Worm (Caenorhabditis elegans) whole organism, L1 larva: ENCODE measurements around the gene Y6G8.15.

Experiments used
- C16A3.4 ChIP-seq: fragments of 150-350 bp; optimal IDR thresholded peaks from 2 replicates; lab custom pipeline; 2014; ENCODE audit warnings: missing biosample characterization, missing genetic modification characterization
- F16B12.6 ChIP-seq: fragments of 150-350 bp; optimal IDR thresholded peaks from 2 replicates; lab custom pipeline; 2014; ENCODE audit warnings: missing biosample characterization, missing genetic modification characterization
- alr-1 ChIP-seq: fragments of 200-800 bp; sonication (Bioruptor generic); optimal IDR thresholded peaks from 2 replicates; lab custom pipeline; 2018; ENCODE audit warnings: borderline replicate concordance, mild to moderate bottlenecking, missing genetic modification characterization, missing compliant biosample characterization
- aly-2 ChIP-seq: fragments of 150-350 bp; optimal IDR thresholded peaks from 2 replicates; lab custom pipeline; 2014; ENCODE audit warnings: missing biosample characterization, missing genetic modification characterization
- ama-1 ChIP-seq: fragments of 150-350 bp; optimal IDR thresholded peaks from 2 replicates; lab custom pipeline; 2014
- ceh-82 ChIP-seq, 3 experiments: fragments of 150-350 bp in 1 of 3; sonication (generic microtip) in 2 of 3; optimal IDR thresholded peaks; 2 replicates each; lab custom pipeline; 2014 to 2017; ENCODE audit warnings: missing biosample characterization in 3 of 3, missing genetic modification characterization in 3 of 3
- ceh-88 ChIP-seq: fragments of 200-800 bp; sonication (Bioruptor generic); IDR thresholded peaks from 2 replicates; pipeline ENCODE4 v1.3.6; 2022; ENCODE audit warnings: missing genetic modification characterization, missing compliant biosample characterization
- ceh-90 ChIP-seq: sonication (generic microtip); optimal IDR thresholded peaks from 2 replicates; lab custom pipeline; 2016; ENCODE audit warnings: missing genetic modification characterization, missing compliant biosample characterization
- ces-1 ChIP-seq: fragments of 150-350 bp; optimal IDR thresholded peaks from 2 replicates; lab custom pipeline; 2014; ENCODE audit warnings: missing biosample characterization, missing genetic modification reagents, missing genetic modification characterization
- egl-27 ChIP-seq, 2 experiments: fragments of 150-350 bp in 1 of 2; sonication (generic microtip); optimal IDR thresholded peaks; 3 replicates each; lab custom pipeline; 2017 to 2018; ENCODE audit warnings: missing biosample characterization in 2 of 2, missing genetic modification characterization in 2 of 2, missing genetic modification reagents in 2 of 2
- elt-2 ChIP-seq: sonication (generic microtip); optimal IDR thresholded peaks from 2 replicates; lab custom pipeline; 2016; ENCODE audit warnings: missing genetic modification characterization, mild to moderate bottlenecking, inconsistent platforms, missing compliant biosample characterization, missing genetic modification reagents
- elt-3 ChIP-seq, 6 experiments: fragments of 150-350 bp in 1 of 6; sonication (generic microtip); optimal IDR thresholded peaks; 2 replicates each; lab custom pipeline; 2017 to 2018; ENCODE audit warnings: missing biosample characterization in 6 of 6, missing genetic modification characterization in 6 of 6, inconsistent platforms in 1 of 6
- ets-5 ChIP-seq: fragments of 200-800 bp; sonication (Bioruptor generic); IDR thresholded peaks from 2 replicates; pipeline ENCODE4 v1.3.6; 2022; ENCODE audit warnings: missing genetic modification characterization, missing compliant biosample characterization
- fkh-10 ChIP-seq: sonication (generic microtip); optimal IDR thresholded peaks from 2 replicates; lab custom pipeline; 2017; ENCODE audit warnings: missing biosample characterization, missing genetic modification reagents, missing genetic modification characterization
- fkh-4 ChIP-seq: sonication (generic microtip); optimal IDR thresholded peaks from 2 replicates; lab custom pipeline; 2016; ENCODE audit warnings: missing compliant biosample characterization, missing genetic modification characterization, borderline replicate concordance
- fkh-8 ChIP-seq: sonication (generic microtip); optimal IDR thresholded peaks from 2 replicates; lab custom pipeline; 2016; ENCODE audit warnings: mild to moderate bottlenecking, missing genetic modification characterization, missing compliant biosample characterization
- grh-1 ChIP-seq: fragments of 200-800 bp; sonication (Bioruptor generic); IDR thresholded peaks from 2 replicates; pipeline ENCODE4 v1.3.6; 2022; ENCODE audit warnings: missing genetic modification reagents, missing genetic modification characterization, missing compliant biosample characterization
- hlh-4 ChIP-seq: sonication (generic microtip); optimal IDR thresholded peaks from 2 replicates; lab custom pipeline; 2016; ENCODE audit warnings: mild to moderate bottlenecking, missing genetic modification characterization, missing compliant biosample characterization
- hpl-2 ChIP-seq: fragments of 150-350 bp; optimal IDR thresholded peaks from 2 replicates; lab custom pipeline; 2014; ENCODE audit warnings: missing biosample characterization, missing genetic modification reagents, missing genetic modification characterization
- lin-14 ChIP-seq: fragments of 200-800 bp; sonication (Bioruptor generic); optimal IDR thresholded peaks from 2 replicates; lab custom pipeline; 2018; ENCODE audit warnings: mild to moderate bottlenecking, missing genetic modification characterization, moderate library complexity, missing compliant biosample characterization
- mef-2 ChIP-seq: fragments of 150-350 bp; optimal IDR thresholded peaks from 2 replicates; lab custom pipeline; 2014; ENCODE audit warnings: missing biosample characterization, missing genetic modification characterization
- nhr-237 ChIP-seq: fragments of 150-350 bp; optimal IDR thresholded peaks from 2 replicates; lab custom pipeline; 2014; ENCODE audit warnings: missing biosample characterization, missing genetic modification characterization
- nhr-28 ChIP-seq: fragments of 150-350 bp; optimal IDR thresholded peaks from 2 replicates; lab custom pipeline; 2014; ENCODE audit warnings: missing biosample characterization, missing genetic modification characterization
- nhr-47 ChIP-seq: sonication (generic microtip); optimal IDR thresholded peaks from 2 replicates; lab custom pipeline; 2016; ENCODE audit warnings: mild to moderate bottlenecking, missing genetic modification characterization, moderate library complexity, missing compliant biosample characterization
- nhr-71 ChIP-seq: sonication (generic microtip); optimal IDR thresholded peaks from 2 replicates; lab custom pipeline; 2016; ENCODE audit warnings: mild to moderate bottlenecking, missing genetic modification characterization, moderate library complexity, missing compliant biosample characterization
- nhr-84 ChIP-seq: sonication (generic microtip); optimal IDR thresholded peaks from 2 replicates; lab custom pipeline; 2017; ENCODE audit warnings: missing biosample characterization, missing genetic modification characterization
- pag-3 ChIP-seq: sonication (generic microtip); optimal IDR thresholded peaks from 2 replicates; lab custom pipeline; 2017; ENCODE audit warnings: missing genetic modification characterization, mild to moderate bottlenecking, missing compliant biosample characterization, antibody characterized with exemption, borderline replicate concordance; ENCODE audit not compliant: insufficient read depth
- pax-3 ChIP-seq: fragments of 200-800 bp; sonication (Bioruptor generic); optimal IDR thresholded peaks from 2 replicates; lab custom pipeline; 2018; ENCODE audit warnings: mild to moderate bottlenecking, missing genetic modification characterization, moderate library complexity, missing compliant biosample characterization
- rnt-1 ChIP-seq: sonication (generic microtip); optimal IDR thresholded peaks from 2 replicates; lab custom pipeline; 2016; ENCODE audit warnings: mild to moderate bottlenecking, missing genetic modification characterization, moderate library complexity, missing compliant biosample characterization
- skn-1 ChIP-seq: fragments of 150-350 bp; optimal IDR thresholded peaks from 2 replicates; lab custom pipeline; 2014; ENCODE audit warnings: missing biosample characterization, missing genetic modification characterization
- snpc-4 ChIP-seq: fragments of 150-350 bp; optimal IDR thresholded peaks from 2 replicates; lab custom pipeline; 2014; ENCODE audit warnings: missing biosample characterization, missing genetic modification characterization
- snu-23 ChIP-seq: sonication (generic microtip); optimal IDR thresholded peaks from 2 replicates; lab custom pipeline; 2016; ENCODE audit warnings: missing genetic modification characterization, missing compliant biosample characterization
- sptf-1 ChIP-seq: fragments of 150-350 bp; optimal IDR thresholded peaks from 2 replicates; lab custom pipeline; 2014; ENCODE audit warnings: missing biosample characterization, missing genetic modification characterization
- sup-37 ChIP-seq: fragments of 200-800 bp; sonication (Bioruptor generic); optimal IDR thresholded peaks from 2 replicates; lab custom pipeline; 2018; ENCODE audit warnings: mild to moderate bottlenecking, missing genetic modification characterization, missing compliant biosample characterization
- unc-130 ChIP-seq: fragments of 150-350 bp; optimal IDR thresholded peaks from 2 replicates; lab custom pipeline; 2017; ENCODE audit warnings: missing biosample characterization, missing genetic modification characterization, inconsistent platforms
- unc-30 ChIP-seq: sonication (generic microtip); optimal IDR thresholded peaks from 2 replicates; lab custom pipeline; 2017; ENCODE audit warnings: missing biosample characterization, missing genetic modification characterization
- unc-62 ChIP-seq: fragments of 150-350 bp; optimal IDR thresholded peaks from 2 replicates; lab custom pipeline; 2014; ENCODE audit warnings: missing biosample characterization, missing genetic modification reagents, missing genetic modification characterization
- unc-86 ChIP-seq: sonication (generic microtip); optimal IDR thresholded peaks from 2 replicates; lab custom pipeline; 2016; ENCODE audit warnings: missing genetic modification characterization, missing compliant biosample characterization
- xbp-1 ChIP-seq: sonication (generic microtip); optimal IDR thresholded peaks from 2 replicates; lab custom pipeline; 2016; ENCODE audit warnings: missing genetic modification characterization, missing compliant biosample characterization
- zag-1 ChIP-seq: fragments of 150-350 bp; optimal IDR thresholded peaks from 2 replicates; lab custom pipeline; 2014; ENCODE audit warnings: missing biosample characterization, missing genetic modification characterization
- zip-4 ChIP-seq: fragments of 200-800 bp; sonication (Bioruptor generic); optimal IDR thresholded peaks from 2 replicates; lab custom pipeline; 2018; ENCODE audit warnings: mild to moderate bottlenecking, missing genetic modification characterization, moderate library complexity, missing compliant biosample characterization
- ztf-4 ChIP-seq: fragments of 150-350 bp; optimal IDR thresholded peaks from 2 replicates; lab custom pipeline; 2014; ENCODE audit warnings: missing biosample characterization, missing genetic modification characterization

Y6G8.15 gene

DNA sequence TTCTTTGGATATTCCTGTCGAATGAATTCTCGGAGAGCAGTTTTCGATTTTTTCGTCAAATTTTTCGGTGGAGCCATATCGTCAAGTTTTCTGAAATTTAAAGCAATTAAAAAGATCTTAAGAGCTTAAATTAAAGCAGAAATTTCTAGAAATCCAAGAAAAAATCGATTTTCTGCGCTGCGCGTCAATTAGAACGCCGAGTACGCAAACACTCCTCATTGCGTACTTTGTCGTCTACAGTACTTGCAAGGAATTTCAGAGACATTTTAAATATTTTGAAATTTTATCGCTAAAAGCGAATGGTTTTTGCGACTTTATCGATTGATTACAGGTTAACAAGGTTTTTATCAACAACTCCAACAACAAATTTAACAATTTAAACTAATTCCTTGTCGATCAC is 44.8 kb upstream of the Y6G8.15 start:
- TF ChIP-seq unc-62 (no peak), egl-27 (tag; optimal IDR thresholded peaks at IDR 0.05; lab: Kevin White, UChicago) (no peak), C16A3.4 (tag; lab: Kevin White, UChicago) (no peak), fkh-10 (GFP tag; lab: Kevin White, UChicago) (no peak), elt-3 (tag; optimal IDR thresholded peaks at IDR 0.05; lab: Kevin White, UChicago) (no peak), ceh-90 (tag; lab: Kevin White, UChicago) (no peak), hlh-4 (tag; lab: Kevin White, UChicago) (no peak), fkh-8 (no peak), unc-30 (tag; lab: Kevin White, UChicago) (no peak), nhr-47 (no peak), elt-2 (tag; lab: Kevin White, UChicago) (no peak), nhr-84 (tag; lab: Kevin White, UChicago) (no peak), skn-1 (tag; lab: Kevin White, UChicago) (no peak), nhr-71 (tag; lab: Kevin White, UChicago) (no peak), xbp-1 (tag; lab: Kevin White, UChicago) (no peak), ceh-88 (no peak)
- TF ChIP-seq, all 84 proteins: peak for 0

DNA sequence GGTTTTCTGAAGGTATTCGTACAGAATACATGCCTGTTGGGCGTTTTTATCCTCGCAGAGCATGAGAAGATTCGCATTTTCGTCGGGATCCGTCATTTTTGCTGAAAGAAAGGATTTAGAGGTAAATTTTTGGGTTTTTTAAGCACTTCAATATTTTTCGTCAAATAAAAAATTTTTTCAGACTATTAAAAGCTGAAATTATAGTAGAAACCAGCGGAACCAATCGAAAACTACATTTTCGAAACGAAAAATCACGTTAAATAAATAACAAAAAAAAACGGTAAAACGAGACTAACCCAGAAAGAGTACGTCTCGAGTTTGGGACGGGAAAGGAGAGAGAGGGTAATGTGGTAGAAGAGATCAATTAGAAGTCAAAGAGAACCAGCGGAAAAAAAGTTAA is 40.0 kb upstream of the Y6G8.15 start, which contains the start of gene fbxa-192:
fbxa-192 (minus strand) TSS at position 101 of the 400 bp plus-strand sequence.
- no peak for TF ChIP-seq pag-3 (tag; lab: Kevin White, UChicago)
- TF ChIP-seq alr-1 (tag; lab: Kevin White, UChicago), result no peak
- no peak for TF ChIP-seq zag-1 (tag; lab: Kevin White, UChicago)
- no peak for TF ChIP-seq hpl-2 (GFP tag; lab: Kevin White, UChicago)
- no peak for TF ChIP-seq fkh-8
- no peak for TF ChIP-seq ceh-82 (tag; optimal IDR thresholded peaks at IDR 0.05; lab: Kevin White, UChicago)
- no peak for TF ChIP-seq sptf-1 (tag; lab: Kevin White, UChicago)
- TF ChIP-seq rnt-1, result no peak
- no peak for TF ChIP-seq ama-1 (lab: Kevin White, UChicago)
- no peak for TF ChIP-seq ces-1 (GFP tag; lab: Kevin White, UChicago)
- TF ChIP-seq grh-1, result no peak
- TF ChIP-seq snu-23 (GFP tag; lab: Kevin White, UChicago), result no peak
- TF ChIP-seq sup-37 (GFP tag; lab: Kevin White, UChicago), result no peak
- no peak for TF ChIP-seq zip-4 (GFP tag; lab: Kevin White, UChicago)
- TF ChIP-seq F16B12.6 (tag; lab: Kevin White, UChicago), result no peak
- TF ChIP-seq snpc-4, result no peak
- TF ChIP-seq ceh-88, result no peak
- no peak for TF ChIP-seq nhr-237 (tag; lab: Kevin White, UChicago)
- TF ChIP-seq, all 84 proteins: peak for 0

DNA sequence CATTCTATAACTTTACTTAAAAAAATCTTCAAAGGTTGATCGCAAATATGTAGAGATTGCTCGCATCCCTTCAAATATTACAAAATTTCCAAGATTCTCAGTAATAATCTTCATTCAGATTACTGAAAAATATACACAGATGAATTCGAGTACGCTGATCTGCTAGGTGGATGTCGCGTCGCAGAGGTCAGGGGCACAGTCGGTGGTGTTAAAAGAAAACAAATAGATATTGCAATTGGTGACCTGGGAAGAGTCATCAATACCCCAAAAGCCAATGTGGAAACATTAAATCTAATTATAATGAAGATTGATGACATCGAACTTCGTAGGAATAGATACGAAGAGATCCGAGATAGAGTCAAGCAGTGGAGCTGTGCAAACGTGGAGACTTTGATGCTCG is 18.2 kb upstream of the Y6G8.15 start, which contains the start of gene F57G4.10:
F57G4.10 (plus strand) TSS at position 301 of the 400 bp plus-strand sequence.
- TF ChIP-seq unc-130 (no peak), aly-2 (no peak), nhr-47 (no peak), mef-2 (tag; lab: Kevin White, UChicago) (no peak), fkh-4 (no peak), unc-86 (tag; lab: Kevin White, UChicago) (no peak), fkh-10 (GFP tag; lab: Kevin White, UChicago) (no peak), ceh-88 (no peak), ets-5 (GFP tag; lab: Robert Waterston, UW) (no peak)

DNA sequence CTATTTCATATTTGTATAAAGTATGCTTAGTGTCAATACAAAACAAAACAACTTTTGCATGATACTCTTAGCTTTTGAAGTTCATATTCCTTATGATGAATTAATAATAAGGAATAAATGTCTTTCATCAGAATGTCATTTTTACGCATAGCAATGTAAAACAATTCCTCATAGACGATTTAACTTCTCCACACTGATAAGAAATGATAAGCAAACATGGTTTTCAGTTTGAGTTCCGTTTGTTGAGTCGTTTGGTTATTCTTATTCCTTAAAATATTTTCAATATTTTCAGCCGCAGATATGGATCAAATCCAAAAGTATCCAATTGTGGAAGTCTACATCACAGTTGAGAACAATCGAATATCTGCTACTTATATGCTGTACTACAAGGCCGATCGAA is 14.5 kb upstream of the Y6G8.15 start, which contains the start of gene F57G4.11:
F57G4.11 (plus strand) TSS at position 301 of the 400 bp plus-strand sequence.
- no peak for TF ChIP-seq pax-3
- no peak for TF ChIP-seq ceh-88
- no peak for TF ChIP-seq snpc-4
- TF ChIP-seq lin-14 (GFP tag; lab: Kevin White, UChicago), result no peak
- no peak for TF ChIP-seq elt-2 (tag; lab: Kevin White, UChicago)
- no peak for TF ChIP-seq nhr-28 (tag; lab: Kevin White, UChicago)
- TF ChIP-seq ztf-4 (tag; lab: Kevin White, UChicago), result no peak
